Worm (Caenorhabditis elegans) whole organism, L4 larva: ENCODE results near the gene ZK470.14.

ENCODE experiments used
- F10B5.3 ChIP-seq: sonication (generic microtip); optimal IDR thresholded peaks from 2 replicates; lab custom pipeline; 2016; ENCODE audit warnings: mild to moderate bottlenecking, missing genetic modification characterization, missing compliant biosample characterization
- F44E2.7 ChIP-seq: fragments of 200-800 bp; sonication (Bioruptor generic); IDR thresholded peaks from 2 replicates; pipeline ENCODE4 v2.1.2; 2022; ENCODE audit warnings: missing genetic modification characterization, missing compliant biosample characterization
- F49E8.2 ChIP-seq: sonication (generic microtip); optimal IDR thresholded peaks from 2 replicates; lab custom pipeline; 2016; ENCODE audit warnings: missing compliant biosample characterization, mild to moderate bottlenecking, missing genetic modification characterization, borderline replicate concordance
- R02D3.7 ChIP-seq: fragments of 150-350 bp; sonication (generic microtip); optimal IDR thresholded peaks from 3 replicates; lab custom pipeline; 2014; ENCODE audit warnings: missing biosample characterization, missing genetic modification characterization
- T20F7.1 ChIP-seq: fragments of 200-800 bp; sonication (Bioruptor generic); optimal IDR thresholded peaks from 2 replicates; lab custom pipeline; 2018; ENCODE audit warnings: mild to moderate bottlenecking, missing genetic modification characterization, missing compliant biosample characterization
- Y105C5A.15 ChIP-seq: fragments of 200-800 bp; sonication (Bioruptor generic); IDR thresholded peaks from 2 replicates; pipeline ENCODE4 v1.3.6; 2022; ENCODE audit warnings: missing genetic modification characterization, missing compliant biosample characterization
- Y75B8A.6 ChIP-seq: fragments of 200-800 bp; sonication (Bioruptor generic); IDR thresholded peaks from 2 replicates; pipeline ENCODE4 v1.3.6; 2022; ENCODE audit warnings: missing genetic modification reagents, missing genetic modification characterization, missing compliant biosample characterization
- ZK337.2 ChIP-seq: fragments of 200-800 bp; sonication (Bioruptor generic); IDR thresholded peaks from 2 replicates; pipeline ENCODE4 v1.3.6; 2022; ENCODE audit warnings: missing genetic modification reagents, missing genetic modification characterization, missing compliant biosample characterization
- aly-2 ChIP-seq: sonication (generic microtip); optimal IDR thresholded peaks from 2 replicates; lab custom pipeline; 2018; ENCODE audit warnings: missing biosample characterization, missing genetic modification characterization
- ama-1 ChIP-seq: fragments of 150-350 bp; optimal IDR thresholded peaks from 2 replicates; lab custom pipeline; 2014; ENCODE audit warnings: inconsistent platforms, mixed read lengths
- attf-4 ChIP-seq: sonication (generic microtip); optimal IDR thresholded peaks from 3 replicates; lab custom pipeline; 2017; ENCODE audit warnings: missing biosample characterization, missing genetic modification characterization
- ceh-20 ChIP-seq: fragments of 200-800 bp; sonication (Bioruptor generic); IDR thresholded peaks from 2 replicates; pipeline ENCODE4 v1.3.6; 2022; ENCODE audit warnings: missing genetic modification reagents, missing genetic modification characterization, missing compliant biosample characterization
- ceh-62 ChIP-seq: sonication (generic microtip); optimal IDR thresholded peaks from 2 replicates; lab custom pipeline; 2017; ENCODE audit warnings: missing biosample characterization, missing genetic modification characterization
- ceh-82 ChIP-seq: sonication (generic microtip); optimal IDR thresholded peaks from 2 replicates; lab custom pipeline; 2017; ENCODE audit warnings: missing biosample characterization, missing genetic modification characterization
- ctbp-1 ChIP-seq: fragments of 200-800 bp; sonication (Bioruptor generic); IDR thresholded peaks from 2 replicates; pipeline ENCODE4 v1.3.6; 2022; ENCODE audit warnings: missing genetic modification reagents, missing genetic modification characterization, missing compliant biosample characterization
- daf-8 ChIP-seq: fragments of 200-800 bp; sonication (Bioruptor generic); IDR thresholded peaks from 2 replicates; pipeline ENCODE4 v1.3.6; 2022; ENCODE audit warnings: missing genetic modification characterization, missing compliant biosample characterization
- dmd-8 ChIP-seq: fragments of 200-800 bp; sonication (Bioruptor generic); IDR thresholded peaks from 2 replicates; pipeline ENCODE4 v1.3.6; 2022; ENCODE audit warnings: missing genetic modification characterization, missing compliant biosample characterization
- dmd-9 ChIP-seq: fragments of 200-800 bp; sonication (Bioruptor generic); IDR thresholded peaks from 2 replicates; pipeline ENCODE4 v1.3.6; 2022; ENCODE audit warnings: missing genetic modification reagents, missing genetic modification characterization, missing compliant biosample characterization
- duxl-1 ChIP-seq: sonication (generic microtip); optimal IDR thresholded peaks from 2 replicates; lab custom pipeline; 2016; ENCODE audit warnings: mild to moderate bottlenecking, missing genetic modification characterization, moderate library complexity, missing compliant biosample characterization; ENCODE audit not compliant: poor library complexity
- dve-1 ChIP-seq: sonication (generic microtip); optimal IDR thresholded peaks from 2 replicates; lab custom pipeline; 2017; ENCODE audit warnings: antibody characterized with exemption, mild to moderate bottlenecking, missing genetic modification characterization, missing compliant biosample characterization; ENCODE audit not compliant: insufficient read depth
- egl-27 ChIP-seq: sonication (generic microtip); optimal IDR thresholded peaks from 3 replicates; lab custom pipeline; 2017; ENCODE audit warnings: missing biosample characterization, missing genetic modification reagents, missing genetic modification characterization
- egl-43 ChIP-seq: fragments of 200-800 bp; sonication (Bioruptor generic); IDR thresholded peaks from 2 replicates; pipeline ENCODE4 v1.3.6; 2022; ENCODE audit warnings: missing genetic modification reagents, missing genetic modification characterization, missing compliant biosample characterization
- fkh-10 ChIP-seq: fragments of 150-350 bp; optimal IDR thresholded peaks from 2 replicates; lab custom pipeline; 2014; ENCODE audit warnings: missing biosample characterization, missing genetic modification reagents, missing genetic modification characterization
- gei-8 ChIP-seq: fragments of 200-800 bp; sonication (Bioruptor generic); optimal IDR thresholded peaks from 2 replicates; lab custom pipeline; 2018; ENCODE audit warnings: mild to moderate bottlenecking, missing genetic modification characterization, missing compliant biosample characterization
- hif-1 ChIP-seq, 2 experiments: sonication (generic microtip); optimal IDR thresholded peaks; 2 replicates each; lab custom pipeline; 2016 to 2017; ENCODE audit warnings: missing compliant biosample characterization in 2 of 2, missing genetic modification characterization in 2 of 2, missing genetic modification reagents in 2 of 2, missing genotype in 2 of 2, mild to moderate bottlenecking in 1 of 2
- jun-1 ChIP-seq: fragments of 150-350 bp; optimal IDR thresholded peaks from 2 replicates; lab custom pipeline; 2014; ENCODE audit warnings: missing biosample characterization, missing genetic modification reagents, missing genetic modification characterization
- lin-1 ChIP-seq: fragments of 200-800 bp; sonication (Bioruptor generic); IDR thresholded peaks from 2 replicates; pipeline ENCODE4 v1.3.6; 2022; ENCODE audit warnings: missing genetic modification reagents, missing genetic modification characterization, missing compliant biosample characterization
- lin-13 ChIP-seq: fragments of 150-350 bp; optimal IDR thresholded peaks from 2 replicates; lab custom pipeline; 2014; ENCODE audit warnings: missing biosample characterization, missing genetic modification reagents, missing genetic modification characterization
- lin-29 ChIP-seq: fragments of 200-800 bp; sonication (Bioruptor generic); IDR thresholded peaks from 2 replicates; pipeline ENCODE4 v1.3.6; 2022; ENCODE audit warnings: missing genetic modification reagents, missing genetic modification characterization, missing compliant biosample characterization
- lir-3 ChIP-seq: sonication (generic microtip); optimal IDR thresholded peaks from 2 replicates; lab custom pipeline; 2016; ENCODE audit warnings: mild to moderate bottlenecking, missing genetic modification characterization, missing compliant biosample characterization
- madf-5 ChIP-seq, 2 experiments: fragments of 200-800 bp; sonication (Bioruptor generic); IDR thresholded peaks; 2 replicates each; pipeline ENCODE4 v1.3.6; 2022; ENCODE audit warnings: missing compliant biosample characterization in 2 of 2, missing genetic modification characterization in 2 of 2
- madf-9 ChIP-seq: fragments of 200-800 bp; sonication (Bioruptor generic); conservative IDR thresholded peaks from 2 replicates; pipeline ENCODE4 v1.3.6; 2022; ENCODE audit warnings: missing genetic modification reagents, missing genetic modification characterization, missing compliant biosample characterization
- mdt-29 ChIP-seq: fragments of 200-800 bp; sonication (Bioruptor generic); IDR thresholded peaks from 2 replicates; pipeline ENCODE4 v1.3.6; 2022; ENCODE audit warnings: missing genetic modification reagents, missing genetic modification characterization, missing compliant biosample characterization
- mxl-3 ChIP-seq: fragments of 200-800 bp; sonication (Bioruptor generic); optimal IDR thresholded peaks from 2 replicates; lab custom pipeline; 2018; ENCODE audit warnings: mild to moderate bottlenecking, missing genetic modification characterization, missing compliant biosample characterization
- nhr-237 ChIP-seq: sonication (generic microtip); optimal IDR thresholded peaks from 2 replicates; lab custom pipeline; 2017; ENCODE audit warnings: missing biosample characterization, missing genetic modification characterization
- nhr-28 ChIP-seq: fragments of 150-350 bp; optimal IDR thresholded peaks from 2 replicates; lab custom pipeline; 2014; ENCODE audit warnings: missing biosample characterization, missing genetic modification characterization
- nhr-41 ChIP-seq: fragments of 200-800 bp; sonication (Bioruptor generic); IDR thresholded peaks from 2 replicates; pipeline ENCODE4 v1.3.6; 2022; ENCODE audit warnings: missing genetic modification reagents, missing genetic modification characterization, missing compliant biosample characterization
- nhr-42 ChIP-seq: fragments of 200-800 bp; sonication (Bioruptor generic); IDR thresholded peaks from 2 replicates; pipeline ENCODE4 v1.3.6; 2022; ENCODE audit warnings: missing genetic modification characterization, missing compliant biosample characterization
- nhr-6 ChIP-seq: fragments of 150-350 bp; optimal IDR thresholded peaks from 2 replicates; lab custom pipeline; 2014; ENCODE audit warnings: missing biosample characterization, missing genetic modification characterization
- pha-4 ChIP-seq, 2 experiments: fragments of 150-350 bp in 1 of 2; fragments of 200-800 bp in 1 of 2; sonication (Bioruptor generic) in 1 of 2; IDR thresholded peaks in 1 of 2; optimal IDR thresholded peaks in 1 of 2; 2 replicates each; pipeline versions ENCODE4 v1.3.6 to Lab custom; 2014 to 2022; ENCODE audit warnings: missing genetic modification characterization in 2 of 2, missing genetic modification reagents in 2 of 2, missing biosample characterization in 1 of 2, missing compliant biosample characterization in 1 of 2
- php-3 ChIP-seq: fragments of 200-800 bp; sonication (Bioruptor generic); IDR thresholded peaks from 2 replicates; pipeline ENCODE4 v1.3.6; 2022; ENCODE audit warnings: missing genetic modification reagents, missing genetic modification characterization, missing compliant biosample characterization
- pqm-1 ChIP-seq: sonication (generic microtip); optimal IDR thresholded peaks from 2 replicates; lab custom pipeline; 2017; ENCODE audit warnings: missing biosample characterization, missing genetic modification characterization
- set-16 ChIP-seq: fragments of 200-800 bp; sonication (Bioruptor generic); IDR thresholded peaks from 2 replicates; pipeline ENCODE4 v1.3.6; 2022; ENCODE audit warnings: missing genetic modification reagents, missing genetic modification characterization, missing compliant biosample characterization
- snpc-4 ChIP-seq: fragments of 150-350 bp; optimal IDR thresholded peaks from 2 replicates; lab custom pipeline; 2014; ENCODE audit warnings: missing biosample characterization, missing genetic modification characterization
- spr-1 ChIP-seq: sonication (generic microtip); optimal IDR thresholded peaks from 2 replicates; lab custom pipeline; 2016; ENCODE audit warnings: mild to moderate bottlenecking, missing genetic modification characterization, missing compliant biosample characterization
- tra-1 ChIP-seq: fragments of 200-800 bp; sonication (Bioruptor generic); IDR thresholded peaks from 2 replicates; pipeline ENCODE4 v1.3.6; 2022; ENCODE audit warnings: missing genetic modification reagents, missing genetic modification characterization, missing compliant biosample characterization
- unc-130 ChIP-seq: sonication (generic microtip); optimal IDR thresholded peaks from 2 replicates; lab custom pipeline; 2016; ENCODE audit warnings: missing genetic modification reagents, missing genetic modification characterization, missing compliant biosample characterization
- zfp-2 ChIP-seq: sonication (generic microtip); optimal IDR thresholded peaks from 2 replicates; lab custom pipeline; 2016; ENCODE audit warnings: mild to moderate bottlenecking, missing genetic modification characterization, missing compliant biosample characterization
- zfp-3 ChIP-seq: fragments of 200-800 bp; sonication (Bioruptor generic); conservative IDR thresholded peaks from 2 replicates; pipeline ENCODE4 v1.3.6; 2022; ENCODE audit warnings: missing genetic modification reagents, missing genetic modification characterization, missing compliant biosample characterization
- zip-2 ChIP-seq: fragments of 150-350 bp; optimal IDR thresholded peaks from 2 replicates; lab custom pipeline; 2014; ENCODE audit warnings: missing biosample characterization, missing genetic modification characterization
- ztf-7 ChIP-seq: fragments of 150-350 bp; optimal IDR thresholded peaks from 2 replicates; lab custom pipeline; 2014; ENCODE audit warnings: missing biosample characterization, missing genetic modification characterization

Gene ZK470.14

ce11 chrX:4142648-4143259, 24.5 kb upstream of the ZK470.14 start (continued):
- TF ChIP-seq ZK337.2 (GFP tag; lab: Robert Waterston, UW) (no peak), ceh-82 (tag; lab: Kevin White, UChicago) (no peak), ceh-20 (GFP tag; lab: Robert Waterston, UW) (peak; percentile 56; the same call in 1 of the 2 replicates), egl-27 (tag; lab: Kevin White, UChicago) (no peak), gei-8 (GFP tag; lab: Kevin White, UChicago) (no peak), nhr-237 (no peak), dve-1 (tag; lab: Kevin White, UChicago) (peak; percentile 50), daf-8 (GFP tag; lab: Robert Waterston, UW) (no peak), ama-1 (no peak), unc-130 (GFP tag; lab: Kevin White, UChicago) (no peak), ztf-7 (peak; percentile 72), attf-4 (tag; lab: Kevin White, UChicago) (no peak), pqm-1 (tag; lab: Kevin White, UChicago) (peak; percentile 33), F49E8.2 (tag; lab: Kevin White, UChicago) (no peak), Y75B8A.6 (no peak), lir-3 (no peak), ceh-62 (no peak), snpc-4 (tag; lab: Kevin White, UChicago) (no peak), spr-1 (tag; lab: Kevin White, UChicago) (no peak), T20F7.1 (GFP tag; lab: Kevin White, UChicago) (no peak), fkh-10 (GFP tag; lab: Kevin White, UChicago) (peak; percentile 6), Y105C5A.15 (no peak), pha-4 (GFP tag; IDR thresholded peaks at IDR 0.05; lab: Robert Waterston, UW) (no peak), pha-4 (tag; optimal IDR thresholded peaks at IDR 0.05; lab: Kevin White, UChicago) (no peak), R02D3.7 (tag; lab: Kevin White, UChicago) (no peak), lin-29 (GFP tag; lab: Robert Waterston, UW) (no peak), set-16 (GFP tag; lab: Robert Waterston, UW) (no peak), nhr-6 (no peak), egl-43 (0 out of 2 replicates have a peak, but pooled peaks have one; percentile 51), dmd-8 (GFP tag; lab: Robert Waterston, UW) (no peak), F44E2.7 (GFP tag; lab: Robert Waterston, UW) (no peak), jun-1 (tag; lab: Kevin White, UChicago) (no peak), dmd-9 (no peak), zfp-2 (tag; lab: Kevin White, UChicago) (no peak), hif-1 (tag; optimal IDR thresholded peaks at IDR 0.05; lab: Kevin White, UChicago) (peak in 1 of 2 experiments; percentile 99), aly-2 (no peak), nhr-28 (tag; lab: Kevin White, UChicago) (peak; percentile 8), madf-9 (GFP tag; lab: Robert Waterston, UW) (no peak), duxl-1 (tag; lab: Kevin White, UChicago) (no peak), ctbp-1 (GFP tag; lab: Robert Waterston, UW) (peak; percentile 73; the same call in 1 of the 2 replicates), tra-1 (GFP tag; lab: Robert Waterston, UW) (peak; percentile 59; the same call in 1 of the 2 replicates), lin-1 (GFP tag; lab: Robert Waterston, UW) (0 out of 2 replicates have a peak, but pooled peaks have one; percentile 13), zfp-3 (GFP tag; lab: Robert Waterston, UW) (no peak), mdt-29 (peak; percentile 84), lin-13 (GFP tag; lab: Kevin White, UChicago) (no peak), php-3 (GFP tag; lab: Robert Waterston, UW) (no peak), mxl-3 (GFP tag; lab: Kevin White, UChicago) (no peak), F10B5.3 (no peak), nhr-42 (no peak), madf-5 (GFP tag; IDR thresholded peaks at IDR 0.05; lab: Robert Waterston, UW) (no peak), zip-2 (no peak), nhr-41 (GFP tag; lab: Robert Waterston, UW) (no peak)
